Worm (Caenorhabditis elegans) whole organism, L1 larva: ENCODE data around the gene Y57A10A.5.

Experiments
- aha-1 ChIP-seq: fragments of 150-350 bp; optimal IDR thresholded peaks from 2 replicates; lab custom pipeline; 2014; ENCODE audit warnings: missing biosample characterization, missing genetic modification characterization
- aly-2 ChIP-seq: fragments of 150-350 bp; optimal IDR thresholded peaks from 2 replicates; lab custom pipeline; 2014; ENCODE audit warnings: missing biosample characterization, missing genetic modification characterization
- blmp-1 ChIP-seq: fragments of 150-350 bp; optimal IDR thresholded peaks from 2 replicates; lab custom pipeline; 2014; ENCODE audit warnings: missing biosample characterization, missing genetic modification characterization
- fkh-10 ChIP-seq: sonication (generic microtip); optimal IDR thresholded peaks from 2 replicates; lab custom pipeline; 2017; ENCODE audit warnings: missing biosample characterization, missing genetic modification reagents, missing genetic modification characterization
- mep-1 ChIP-seq: fragments of 150-350 bp; optimal IDR thresholded peaks from 2 replicates; lab custom pipeline; 2014; ENCODE audit warnings: missing biosample characterization, missing genetic modification characterization
- snpc-4 ChIP-seq: fragments of 150-350 bp; optimal IDR thresholded peaks from 2 replicates; lab custom pipeline; 2014; ENCODE audit warnings: missing biosample characterization, missing genetic modification characterization
- unc-62 ChIP-seq: fragments of 150-350 bp; optimal IDR thresholded peaks from 2 replicates; lab custom pipeline; 2014; ENCODE audit warnings: missing biosample characterization, missing genetic modification reagents, missing genetic modification characterization
- zag-1 ChIP-seq: fragments of 150-350 bp; optimal IDR thresholded peaks from 2 replicates; lab custom pipeline; 2014; ENCODE audit warnings: missing biosample characterization, missing genetic modification characterization

- TF ChIP-seq fkh-10 (GFP tag; lab: Kevin White, UChicago) (no peak), snpc-4 (no peak), zag-1 (tag; lab: Kevin White, UChicago) (no peak), aly-2 (no peak), unc-62 (no peak), mep-1 (tag; lab: Kevin White, UChicago) (no peak), aha-1 (no peak), blmp-1 (tag; lab: Kevin White, UChicago) (no peak)
Observed at ce11 chrII:12150227-12150626, 4.1 kb upstream of the Y57A10A.5 start.
